Fruit fly (Drosophila melanogaster): ENCODE measurements around the gene Nnk.
A peak's percentile ranks its signal among the peaks of the same experiment; 100 is the strongest.

Nnk gene

DNA sequence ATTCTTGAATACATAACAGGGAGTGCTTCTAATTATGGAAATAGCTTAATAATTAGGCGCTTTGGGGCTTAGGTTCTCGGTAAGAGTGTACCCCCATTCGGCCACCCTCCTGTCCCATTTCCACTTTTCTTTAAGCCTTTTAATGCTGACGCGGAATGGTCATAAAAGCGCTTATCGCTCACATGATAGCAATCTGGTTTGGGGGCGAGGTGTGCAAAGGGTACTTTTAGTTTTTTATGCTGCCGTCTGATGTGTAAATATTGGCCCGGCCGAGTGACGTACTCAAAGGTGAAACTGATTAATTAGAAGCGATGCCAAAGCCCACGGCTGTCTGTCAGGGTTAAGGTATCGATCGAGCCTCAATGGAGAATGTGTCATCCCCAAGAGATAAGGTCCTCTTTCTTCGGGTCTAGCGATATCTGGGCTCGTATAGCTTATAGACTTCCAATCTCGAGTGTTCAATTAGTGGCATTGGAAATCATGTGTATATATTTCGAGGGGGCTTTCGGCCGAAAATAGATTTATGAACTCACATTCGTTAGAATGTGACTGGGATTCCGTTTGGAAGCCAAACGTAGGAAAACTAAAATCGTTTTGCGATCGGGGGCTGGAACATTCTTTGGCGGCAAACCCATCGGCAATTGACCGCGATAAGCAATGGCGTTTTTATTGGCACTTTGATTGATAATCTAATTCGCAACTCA, 45.1 kb downstream of the Nnk start (continued):
- TF ChIP-seq seq (GFP tag; IDR thresholded peaks at IDR 0.05) (no peak), CG17802 (tag; optimal IDR thresholded peaks at IDR 0.05) (no peak), Optix (GFP tag; IDR thresholded peaks at IDR 0.05) (no peak), fd64A (GFP tag; optimal IDR thresholded peaks at IDR 0.05) (no peak), CkIIα-i1 (GFP tag; IDR thresholded peaks at IDR 0.05) (no peak), Dfd (GFP tag; optimal IDR thresholded peaks at IDR 0.05) (no peak), CG4404 (GFP tag; IDR thresholded peaks at IDR 0.05) (no peak), h (optimal IDR thresholded peaks at IDR 0.05) (no peak), Fer2 (tag; optimal IDR thresholded peaks at IDR 0.05) (no peak), sug (tag; optimal IDR thresholded peaks at IDR 0.05) (peak; percentile 83), cwo (GFP tag; optimal IDR thresholded peaks at IDR 0.05) (peak; percentile 57), CG2199 (GFP tag; IDR thresholded peaks at IDR 0.05) (no peak), CG6854 (GFP tag; optimal IDR thresholded peaks at IDR 0.05) (no peak), dysf (GFP tag; IDR thresholded peaks at IDR 0.05) (no peak), MTF-1 (GFP tag; optimal IDR thresholded peaks at IDR 0.05; ENCODE audit: borderline replicate concordance) (peak; percentile 18), Dp (GFP tag; optimal IDR thresholded peaks at IDR 0.05) (no peak), zfh1 (GFP tag; IDR thresholded peaks at IDR 0.05) (no peak), Ptx1 (GFP tag; IDR thresholded peaks at IDR 0.05) (peak; percentile 49; the same call in 1 of the 2 replicates), CG3281 (GFP tag; optimal IDR thresholded peaks at IDR 0.05) (peak; percentile 27), Hmr (GFP tag; optimal IDR thresholded peaks at IDR 0.05) (peak; percentile 34), tup (GFP tag; optimal IDR thresholded peaks at IDR 0.05) (no peak), CG11456 (GFP tag; IDR thresholded peaks at IDR 0.05) (0 out of 3 replicates have a peak, but pooled peaks have one; percentile 56)

DNA sequence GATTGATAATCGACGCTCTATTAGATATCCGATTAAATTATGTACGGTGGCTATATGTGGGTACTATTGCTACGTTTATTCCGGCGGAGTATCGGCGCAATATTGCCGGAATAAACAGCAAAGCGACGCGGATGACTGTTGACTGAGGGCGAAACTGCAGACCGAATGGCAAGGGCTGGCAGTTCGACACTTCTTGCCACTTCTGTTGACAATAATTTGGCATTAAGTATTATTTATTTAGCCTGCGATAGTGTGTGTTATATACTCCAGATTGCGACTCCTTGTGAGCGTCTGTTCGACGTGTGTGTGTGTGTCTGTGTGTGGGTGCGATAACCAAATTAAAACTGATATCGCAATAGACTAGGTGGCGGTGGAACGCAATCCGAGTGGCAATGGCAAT, 46.1 kb downstream of the Nnk start:
- TF ChIP-seq exex (tag; optimal IDR thresholded peaks at IDR 0.05) (peak; percentile 93), CG3838 (GFP tag; optimal IDR thresholded peaks at IDR 0.05) (no peak), CG16815 (GFP tag; optimal IDR thresholded peaks at IDR 0.05) (no peak), CG7928 (GFP tag; optimal IDR thresholded peaks at IDR 0.05) (no peak), ci (GFP tag; IDR thresholded peaks at IDR 0.05) (no peak), tll (GFP tag; optimal IDR thresholded peaks at IDR 0.05) (no peak), CG12071 (GFP tag; optimal IDR thresholded peaks at IDR 0.05) (no peak), nerfin-2 (GFP tag; IDR thresholded peaks at IDR 0.05; ENCODE audit: partially characterized antibody) (no peak), CG8290 (GFP tag; optimal IDR thresholded peaks at IDR 0.05) (no peak), CG8290 (tag; optimal IDR thresholded peaks at IDR 0.05) (peak in 1 of 2 experiments; percentile 5), Nf-YB (GFP tag; optimal IDR thresholded peaks at IDR 0.05) (no peak), GATAe (GFP tag; conservative IDR thresholded peaks at IDR 0.05) (peak; percentile 63), cg (GFP tag; optimal IDR thresholded peaks at IDR 0.05) (peak; percentile 11), Fer1 (GFP tag; optimal IDR thresholded peaks at IDR 0.05) (peak; percentile 2), lab (GFP tag; optimal IDR thresholded peaks at IDR 0.05) (peak; percentile 28), CG15073 (GFP tag; optimal IDR thresholded peaks at IDR 0.05) (no peak), sug (tag; optimal IDR thresholded peaks at IDR 0.05) (peak; percentile 55), cwo (GFP tag; optimal IDR thresholded peaks at IDR 0.05) (peak; percentile 43)
